Fruit fly (Drosophila melanogaster) whole organism, embryonic: ENCODE results near the gene APC4.

ENCODE experiments used
- Atf6 ChIP-seq: fragments of 200-800 bp; sonication (Bioruptor generic); IDR thresholded peaks from 2 replicates; pipeline ENCODE4 v1.3.6; 2022; ENCODE audit warnings: missing biosample characterization, missing genetic modification characterization
- B-H2 ChIP-seq: fragments of 200-800 bp; sonication (Bioruptor generic); optimal IDR thresholded peaks from 2 replicates; lab custom pipeline; 2018; ENCODE audit warnings: missing biosample characterization, mild to moderate bottlenecking, missing genetic modification characterization
- Bgb ChIP-seq: fragments of 200-800 bp; sonication (Bioruptor generic); IDR thresholded peaks from 2 replicates; pipeline ENCODE4 v1.3.6; 2022; ENCODE audit warnings: missing biosample characterization, missing genetic modification characterization; ENCODE audit not compliant: partially characterized antibody
- CG10366 ChIP-seq: fragments of 200-800 bp; sonication (Bioruptor generic); IDR thresholded peaks from 2 replicates; pipeline ENCODE4 v1.3.6; 2022; ENCODE audit warnings: missing biosample characterization, missing genetic modification characterization
- CG10543 ChIP-seq: fragments of 200-800 bp; sonication (Bioruptor generic); optimal IDR thresholded peaks from 3 replicates; lab custom pipeline; 2017; ENCODE audit warnings: missing biosample characterization, mild to moderate bottlenecking, missing genetic modification characterization, moderate library complexity
- CG11093 ChIP-seq: fragments of 200-800 bp; sonication (Bioruptor generic); IDR thresholded peaks from 3 replicates; pipeline ENCODE4 v1.3.6; 2022; ENCODE audit warnings: missing biosample characterization, missing genetic modification characterization
- CG12155 ChIP-seq: fragments of 200-800 bp; sonication (Bioruptor generic); optimal IDR thresholded peaks from 3 replicates; lab custom pipeline; 2016; ENCODE audit warnings: missing biosample characterization, missing genetic modification characterization
- CG12659 ChIP-seq: fragments of 200-800 bp; sonication (Bioruptor generic); optimal IDR thresholded peaks from 3 replicates; lab custom pipeline; 2017; ENCODE audit warnings: mild to moderate bottlenecking, missing biosample characterization, missing genetic modification reagents, missing genetic modification characterization
- CG12942 ChIP-seq: fragments of 200-800 bp; sonication (Bioruptor generic); optimal IDR thresholded peaks from 3 replicates; lab custom pipeline; 2016; ENCODE audit warnings: missing biosample characterization, missing genetic modification characterization
- CG13123 ChIP-seq: fragments of 200-800 bp; sonication (Bioruptor generic); optimal IDR thresholded peaks from 2 replicates; lab custom pipeline; 2016; ENCODE audit warnings: missing biosample characterization, missing genetic modification characterization
- CG14860 ChIP-seq: fragments of 200-800 bp; sonication (Bioruptor generic); IDR thresholded peaks from 3 replicates; pipeline ENCODE4 v1.3.6; 2022; ENCODE audit warnings: missing biosample characterization, missing genetic modification characterization; ENCODE audit not compliant: partially characterized antibody
- CG16813 ChIP-seq: fragments of 200-800 bp; sonication (Bioruptor generic); IDR thresholded peaks from 3 replicates; pipeline ENCODE4 v1.3.6; 2022; ENCODE audit warnings: missing biosample characterization, missing genetic modification characterization; ENCODE audit not compliant: partially characterized antibody
- CG18011 ChIP-seq: fragments of 200-800 bp; sonication (Bioruptor generic); optimal IDR thresholded peaks from 2 replicates; lab custom pipeline; 2017; ENCODE audit warnings: missing biosample characterization, missing genetic modification characterization, mild to moderate bottlenecking, moderate library complexity, missing genotype
- CG18476 ChIP-seq: fragments of 200-800 bp; sonication (Bioruptor generic); optimal IDR thresholded peaks from 2 replicates; lab custom pipeline; 2016; ENCODE audit warnings: missing biosample characterization, mild to moderate bottlenecking, missing genetic modification characterization
- CG2202 ChIP-seq: fragments of 200-800 bp; sonication (Bioruptor generic); optimal IDR thresholded peaks from 2 replicates; lab custom pipeline; 2018; ENCODE audit warnings: missing biosample characterization, mild to moderate bottlenecking, missing genetic modification characterization
- CG30020 ChIP-seq: fragments of 200-800 bp; optimal IDR thresholded peaks from 2 replicates; lab custom pipeline; 2019; ENCODE audit warnings: missing biosample characterization, mild to moderate bottlenecking, missing genetic modification characterization, moderate library complexity
- CG3065 ChIP-seq: fragments of 200-800 bp; sonication (Bioruptor generic); optimal IDR thresholded peaks from 2 replicates; lab custom pipeline; 2016; ENCODE audit warnings: missing biosample characterization, missing genetic modification characterization
- CG32532 ChIP-seq: fragments of 200-800 bp; sonication (Bioruptor generic); IDR thresholded peaks from 2 replicates; pipeline ENCODE4 v1.3.6; 2022; ENCODE audit warnings: missing biosample characterization, missing genetic modification characterization
- CG32772 ChIP-seq: fragments of 200-800 bp; sonication (Bioruptor generic); IDR thresholded peaks from 2 replicates; pipeline ENCODE4 v1.3.6; 2022; ENCODE audit warnings: missing biosample characterization, missing genetic modification characterization
- CG3281 ChIP-seq: fragments of 200-800 bp; sonication (Bioruptor generic); optimal IDR thresholded peaks from 3 replicates; lab custom pipeline; 2017; ENCODE audit warnings: missing biosample characterization, mild to moderate bottlenecking, missing genetic modification characterization
- CG3726 ChIP-seq: fragments of 200-800 bp; sonication (Bioruptor generic); IDR thresholded peaks from 3 replicates; pipeline ENCODE4, ENCODE4 v1.3.6; 2022; ENCODE audit warnings: missing biosample characterization, missing genetic modification characterization
- CG7357 ChIP-seq: fragments of 200-800 bp; sonication (Bioruptor generic); IDR thresholded peaks from 3 replicates; pipeline ENCODE4 v1.3.6; 2022; ENCODE audit warnings: missing biosample characterization, missing genetic modification characterization
- CG9797 ChIP-seq: fragments of 200-800 bp; sonication (Bioruptor generic); optimal IDR thresholded peaks from 3 replicates; lab custom pipeline; 2018; ENCODE audit warnings: missing biosample characterization, mild to moderate bottlenecking, missing genetic modification characterization
- Dek ChIP-seq: fragments of 200-800 bp; sonication (Bioruptor generic); optimal IDR thresholded peaks from 3 replicates; lab custom pipeline; 2019; ENCODE audit warnings: missing biosample characterization, mild to moderate bottlenecking, missing genetic modification characterization, moderate library complexity
- Drgx ChIP-seq: fragments of 200-800 bp; sonication (Bioruptor generic); IDR thresholded peaks from 2 replicates; pipeline ENCODE4 v1.3.6; 2022; ENCODE audit warnings: missing biosample characterization, missing genetic modification characterization
- Gug ChIP-seq: fragments of 200-800 bp; sonication (Bioruptor generic); IDR thresholded peaks from 4 replicates; pipeline ENCODE4 v1.3.6; 2022; ENCODE audit warnings: missing biosample characterization, missing genetic modification characterization
- Myb ChIP-seq: fragments of 200-800 bp; sonication (Bioruptor generic); optimal IDR thresholded peaks from 2 replicates; lab custom pipeline; 2016; ENCODE audit warnings: missing biosample characterization, missing genetic modification characterization
- NK7.1 ChIP-seq: fragments of 200-800 bp; sonication (Bioruptor generic); optimal IDR thresholded peaks from 3 replicates; lab custom pipeline; 2016; ENCODE audit warnings: missing biosample characterization, missing genetic modification characterization
- NfI ChIP-seq: fragments of 200-800 bp; sonication (Bioruptor generic); optimal IDR thresholded peaks from 3 replicates; lab custom pipeline; 2018; ENCODE audit warnings: missing biosample characterization, mild to moderate bottlenecking, missing genetic modification characterization, moderate library complexity
- PHDP ChIP-seq: fragments of 200-800 bp; sonication (Bioruptor generic); optimal IDR thresholded peaks from 3 replicates; lab custom pipeline; 2018; ENCODE audit warnings: missing biosample characterization, mild to moderate bottlenecking, missing genetic modification characterization, moderate library complexity
- Rfx ChIP-seq: fragments of 200-800 bp; sonication (Bioruptor generic); IDR thresholded peaks from 2 replicates; pipeline ENCODE4 v1.3.6; 2022; ENCODE audit warnings: missing biosample characterization, missing genetic modification characterization
- Sox100B ChIP-seq: fragments of 200-800 bp; sonication (Bioruptor generic); optimal IDR thresholded peaks from 3 replicates; lab custom pipeline; 2018; ENCODE audit warnings: missing biosample characterization, mild to moderate bottlenecking, missing genetic modification characterization
- Sry-β ChIP-seq: fragments of 200-800 bp; sonication (Bioruptor generic); optimal IDR thresholded peaks from 2 replicates; lab custom pipeline; 2018; ENCODE audit warnings: missing biosample characterization, mild to moderate bottlenecking, missing genetic modification characterization, moderate library complexity
- Tbp ChIP-seq: fragments of >200 bp; optimal IDR thresholded peaks from 2 replicates; lab custom pipeline; 2018; ENCODE audit warnings: missing biosample characterization, missing genetic modification characterization
- Xrp1 ChIP-seq: fragments of 200-800 bp; sonication (Bioruptor generic); IDR thresholded peaks from 2 replicates; pipeline ENCODE4 v1.3.6; 2022; ENCODE audit warnings: missing biosample characterization, missing genetic modification characterization
- bigmax ChIP-seq: fragments of 200-800 bp; sonication (Bioruptor generic); optimal IDR thresholded peaks from 2 replicates; lab custom pipeline; 2018; ENCODE audit warnings: missing biosample characterization, mild to moderate bottlenecking, missing genetic modification characterization
- cas ChIP-seq: fragments of 200-800 bp; sonication (Bioruptor generic); IDR thresholded peaks from 2 replicates; pipeline ENCODE4 v1.3.6; 2022; ENCODE audit warnings: missing biosample characterization, missing genetic modification characterization
- cg ChIP-seq: fragments of 200-800 bp; sonication (Bioruptor generic); optimal IDR thresholded peaks from 3 replicates; lab custom pipeline; 2019; ENCODE audit warnings: missing biosample characterization, mild to moderate bottlenecking, missing genetic modification characterization, moderate library complexity
- chm ChIP-seq: fragments of 200-800 bp; sonication (Bioruptor generic); IDR thresholded peaks from 2 replicates; pipeline ENCODE4 v1.3.6; 2022; ENCODE audit warnings: missing biosample characterization, missing genetic modification characterization
- da ChIP-seq: fragments of 200-800 bp; sonication (Bioruptor generic); optimal IDR thresholded peaks from 2 replicates; lab custom pipeline; 2016; ENCODE audit warnings: missing biosample characterization, missing genetic modification characterization
- danr ChIP-seq: fragments of 200-800 bp; sonication (Bioruptor generic); IDR thresholded peaks from 2 replicates; pipeline ENCODE4 v1.3.6; 2022; ENCODE audit warnings: missing biosample characterization, missing genetic modification characterization
- fd96Cb ChIP-seq: fragments of 200-800 bp; sonication (Bioruptor generic); optimal IDR thresholded peaks from 2 replicates; lab custom pipeline; 2018; ENCODE audit warnings: missing biosample characterization, mild to moderate bottlenecking, missing genetic modification characterization, moderate library complexity
- ind ChIP-seq: fragments of 200-800 bp; sonication (Bioruptor generic); optimal IDR thresholded peaks from 3 replicates; lab custom pipeline; 2016; ENCODE audit warnings: missing biosample characterization, missing genetic modification characterization
- lbe ChIP-seq: fragments of 200-800 bp; sonication (Bioruptor generic); optimal IDR thresholded peaks from 2 replicates; lab custom pipeline; 2016; ENCODE audit warnings: missing biosample characterization, mild to moderate bottlenecking, missing genetic modification characterization
- peb ChIP-seq: fragments of 200-800 bp; sonication (Bioruptor generic); IDR thresholded peaks from 2 replicates; pipeline ENCODE4 v1.3.6; 2022; ENCODE audit warnings: missing biosample characterization, missing genetic modification characterization
- pnt ChIP-seq: fragments of 200-800 bp; sonication (Bioruptor generic); optimal IDR thresholded peaks from 3 replicates; lab custom pipeline; 2016; ENCODE audit warnings: missing biosample characterization, missing genetic modification characterization
- sens ChIP-seq: fragments of 200-800 bp; sonication (Bioruptor generic); peaks from one replicate; lab custom pipeline; 2016; ENCODE audit warnings: missing biosample characterization, missing genetic modification characterization
- ssp ChIP-seq: fragments of 200-800 bp; sonication (Bioruptor generic); IDR thresholded peaks from 2 replicates; pipeline ENCODE4 v1.3.6; 2022; ENCODE audit warnings: missing biosample characterization, missing genetic modification characterization
- tin ChIP-seq: fragments of 200-800 bp; sonication (Bioruptor generic); optimal IDR thresholded peaks from 3 replicates; lab custom pipeline; 2016; ENCODE audit warnings: missing biosample characterization, missing genetic modification characterization
- zf30C ChIP-seq: fragments of 200-800 bp; sonication (Bioruptor generic); optimal IDR thresholded peaks from 3 replicates; lab custom pipeline; 2018; ENCODE audit warnings: missing biosample characterization, mild to moderate bottlenecking, missing genetic modification characterization
- zfh2 ChIP-seq: fragments of 200-800 bp; sonication (Bioruptor generic); optimal IDR thresholded peaks from 2 replicates; lab custom pipeline; 2016; ENCODE audit warnings: missing biosample characterization, missing genetic modification characterization

Gene APC4

DNA sequence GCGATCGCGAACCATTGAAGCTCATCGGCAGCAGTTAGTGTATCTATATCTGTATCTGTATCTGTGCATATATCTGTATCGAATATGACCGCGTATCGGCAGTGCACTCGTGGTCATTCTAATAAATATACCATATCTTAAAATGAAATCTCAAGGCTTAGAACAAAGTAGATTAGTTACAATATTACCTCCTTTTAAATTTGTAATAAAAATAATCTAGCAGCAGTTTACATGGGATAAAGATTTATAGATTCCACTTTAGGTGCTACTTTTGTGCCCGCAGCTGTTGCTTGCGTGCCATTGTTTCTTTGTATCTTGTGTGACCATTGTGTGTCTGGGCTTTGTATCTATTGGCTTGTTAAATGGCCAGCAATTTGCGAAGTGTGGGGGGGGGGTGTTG is 22.7 kb upstream of the APC4 start (continued):
- TF ChIP-seq CG14860 (GFP tag; lab: Robert Waterston, UW) (no peak), zf30C (GFP tag; lab: Kevin White, UChicago) (no peak), tin (GFP tag; lab: Kevin White, UChicago) (peak; percentile 52), Rfx (GFP tag; lab: Robert Waterston, UW) (peak; percentile 74), danr (GFP tag; lab: Robert Waterston, UW) (0 out of 2 replicates have a peak, but pooled peaks have one; percentile 33), NfI (GFP tag; lab: Kevin White, UChicago) (peak; percentile 64), CG7357 (GFP tag; lab: Robert Waterston, UW) (0 out of 3 replicates have a peak, but pooled peaks have one; percentile 41), Myb (GFP tag; lab: Kevin White, UChicago) (peak; percentile 23), ind (GFP tag; lab: Kevin White, UChicago) (peak; percentile 61), CG18476 (GFP tag; lab: Kevin White, UChicago) (peak; percentile 61), bigmax (GFP tag; lab: Kevin White, UChicago) (no peak), CG10366 (GFP tag; lab: Robert Waterston, UW) (peak; percentile 81), CG13123 (GFP tag; lab: Kevin White, UChicago) (peak; percentile 11), Sry-β (GFP tag; lab: Kevin White, UChicago) (no peak), CG12659 (GFP tag; lab: Kevin White, UChicago) (peak; percentile 70), fd96Cb (peak; percentile 80), CG3726 (peak; percentile 59; the same call in 1 of the 3 replicates), CG3065 (GFP tag; lab: Kevin White, UChicago) (no peak), peb (GFP tag; lab: Robert Waterston, UW) (peak; percentile 31; the same call in 1 of the 2 replicates), Gug (no peak), zfh2 (GFP tag; lab: Kevin White, UChicago) (peak; percentile 27), ssp (GFP tag; lab: Robert Waterston, UW) (no peak), CG16813 (GFP tag; lab: Robert Waterston, UW) (no peak), CG32532 (peak; percentile 49; the same call in 1 of the 2 replicates), chm (GFP tag; lab: Robert Waterston, UW) (peak; percentile 52; the same call in 1 of the 2 replicates), PHDP (tag; lab: Kevin White, UChicago) (peak; percentile 86), CG30020 (no peak), cas (no peak), lbe (peak; percentile 14), CG10543 (GFP tag; lab: Kevin White, UChicago) (no peak), CG9797 (GFP tag; lab: Kevin White, UChicago) (no peak), Atf6 (peak; percentile 70; the same call in 1 of the 2 replicates), CG32772 (GFP tag; lab: Robert Waterston, UW) (peak; percentile 53; the same call in 1 of the 2 replicates), Dek (tag; lab: Kevin White, UChicago) (peak; percentile 74), cg (GFP tag; lab: Kevin White, UChicago) (peak; percentile 31), CG3281 (GFP tag; lab: Kevin White, UChicago) (no peak), CG2202 (peak; percentile 19), CG12942 (peak; percentile 55), CG12155 (GFP tag; lab: Kevin White, UChicago) (peak; percentile 26), da (GFP tag; lab: Kevin White, UChicago) (no peak), B-H2 (GFP tag; lab: Kevin White, UChicago) (no peak), Drgx (GFP tag; lab: Robert Waterston, UW) (peak; percentile 87), Bgb (no peak), CG11093 (GFP tag; lab: Robert Waterston, UW) (peak; percentile 57; the same call in 1 of the 3 replicates), pnt (GFP tag; lab: Kevin White, UChicago) (peak; percentile 48), NK7.1 (GFP tag; lab: Kevin White, UChicago) (no peak), Sox100B (GFP tag; lab: Kevin White, UChicago) (peak; percentile 70), Xrp1 (GFP tag; lab: Robert Waterston, UW) (peak; percentile 60; the same call in 1 of the 2 replicates), CG18011 (GFP tag; lab: Kevin White, UChicago) (no peak), Tbp (GFP tag; lab: Kevin White, UChicago) (no peak), sens (GFP tag; lab: Kevin White, UChicago) (peak; percentile 94)
